Worm (Caenorhabditis elegans) whole organism, L4/young adult: ENCODE data around the gene srbc-2.

Source experiments
- W03F9.2 ChIP-seq: fragments of 150-350 bp; optimal IDR thresholded peaks from 2 replicates; lab custom pipeline; 2014; ENCODE audit warnings: missing biosample characterization, missing genetic modification characterization
- dao-5 ChIP-seq: sonication (generic microtip); optimal IDR thresholded peaks from 2 replicates; lab custom pipeline; 2016; ENCODE audit warnings: missing genotype, missing genetic modification characterization, moderate library complexity, missing compliant biosample characterization
- him-1 ChIP-seq: sonication (generic microtip); optimal IDR thresholded peaks from 2 replicates; lab custom pipeline; 2016; ENCODE audit warnings: missing genotype, missing genetic modification reagents, missing genetic modification characterization, missing compliant biosample characterization

DNA sequence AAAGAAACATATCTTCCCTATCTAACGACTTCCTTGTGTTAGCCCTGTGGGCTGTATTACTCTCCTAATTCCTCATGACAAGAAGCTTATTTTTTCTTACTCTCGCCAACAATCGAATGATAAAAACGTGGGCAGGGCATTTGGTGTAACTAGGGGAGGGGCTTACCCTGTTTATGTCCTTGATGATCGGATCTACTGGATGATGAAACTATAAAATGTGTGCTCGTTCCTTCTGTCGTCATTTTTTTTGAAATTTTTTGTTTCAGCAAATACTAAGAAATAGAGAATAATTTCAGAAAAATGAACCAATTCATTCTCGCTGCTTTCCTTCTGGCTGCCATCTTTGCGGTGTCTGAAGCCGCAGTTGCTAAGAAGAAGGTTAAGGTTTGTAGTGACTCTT is 34.4 kb downstream of the srbc-2 start, which contains the start of gene C17B7.3:
- TF ChIP-seq W03F9.2 (tag; lab: Kevin White, UChicago) (no peak), him-1 (no peak), dao-5 (tag; lab: Kevin White, UChicago) (no peak)
